Worm (Caenorhabditis elegans) whole organism, young adult: ENCODE data around the gene col-133.
A peak's percentile ranks its signal among the peaks of the same experiment; 100 is the strongest.

ENCODE experiments used
- B0035.1 ChIP-seq: sonication (generic microtip); optimal IDR thresholded peaks from 2 replicates; lab custom pipeline; 2016; ENCODE audit warnings: missing genetic modification characterization, mild to moderate bottlenecking, missing compliant biosample characterization, missing genotype, missing genetic modification reagents
- C17E4.6 ChIP-seq: fragments of 200-800 bp; sonication (Bioruptor generic); IDR thresholded peaks from 2 replicates; pipeline ENCODE4 v1.3.6; 2022; ENCODE audit warnings: missing genetic modification reagents, missing genetic modification characterization, missing compliant biosample characterization
- Y53F4B.3 ChIP-seq: fragments of 200-800 bp; sonication (Bioruptor generic); IDR thresholded peaks from 2 replicates; pipeline ENCODE4 v1.3.6; 2022; ENCODE audit warnings: missing genetic modification reagents, missing genetic modification characterization, missing compliant biosample characterization
- Y53G8AR.9 ChIP-seq: fragments of 200-800 bp; sonication (Bioruptor generic); conservative IDR thresholded peaks from 2 replicates; pipeline ENCODE4 v1.3.6; 2022; ENCODE audit warnings: missing genetic modification reagents, missing genetic modification characterization, missing compliant biosample characterization
- Y79H2A.3 ChIP-seq: fragments of 200-800 bp; sonication (Bioruptor generic); conservative IDR thresholded peaks from 2 replicates; pipeline ENCODE4 v1.3.6; 2022; ENCODE audit warnings: missing genetic modification reagents, missing genetic modification characterization, missing compliant biosample characterization
- ama-1 ChIP-seq, 3 experiments: fragments of 150-350 bp in 1 of 3; sonication (generic microtip) in 2 of 3; optimal IDR thresholded peaks; 2 replicates each; lab custom pipeline; 2014 to 2018; ENCODE audit warnings: missing biosample characterization in 2 of 3, missing genetic modification characterization in 2 of 3, missing genetic modification reagents in 2 of 3
- aptf-2 ChIP-seq: fragments of 200-800 bp; sonication (Bioruptor generic); conservative IDR thresholded peaks from 2 replicates; pipeline ENCODE4 v1.3.6; 2022; ENCODE audit warnings: missing genetic modification reagents, missing genetic modification characterization, missing compliant biosample characterization
- attf-6 ChIP-seq: fragments of 200-800 bp; sonication (Bioruptor generic); IDR thresholded peaks from 2 replicates; pipeline ENCODE4 v1.3.6; 2022; ENCODE audit warnings: missing genetic modification reagents, missing genetic modification characterization, missing compliant biosample characterization
- ceh-100 ChIP-seq: fragments of 200-800 bp; sonication (Bioruptor generic); IDR thresholded peaks from 2 replicates; pipeline ENCODE4 v1.3.6; 2022; ENCODE audit warnings: missing genetic modification reagents, missing genetic modification characterization, missing compliant biosample characterization
- ceh-40 ChIP-seq: fragments of 200-800 bp; sonication (Bioruptor generic); IDR thresholded peaks from 2 replicates; pipeline ENCODE4 v1.3.6; 2022; ENCODE audit warnings: missing genetic modification characterization, missing compliant biosample characterization
- ceh-58 ChIP-seq: fragments of 200-800 bp; sonication (Bioruptor generic); IDR thresholded peaks from 2 replicates; pipeline ENCODE4 v1.3.6; 2022; ENCODE audit warnings: missing genetic modification characterization, missing compliant biosample characterization
- ceh-79 ChIP-seq: sonication (generic microtip); optimal IDR thresholded peaks from 2 replicates; lab custom pipeline; 2017; ENCODE audit warnings: mild to moderate bottlenecking, missing genetic modification characterization, missing compliant biosample characterization
- dox-1 ChIP-seq: fragments of 200-800 bp; sonication (Bioruptor generic); IDR thresholded peaks from 2 replicates; pipeline ENCODE4 v1.3.6; 2022; ENCODE audit warnings: missing genetic modification reagents, missing genetic modification characterization, missing compliant biosample characterization
- dpl-1 ChIP-seq: fragments of 150-350 bp; optimal IDR thresholded peaks from 2 replicates; lab custom pipeline; 2014; ENCODE audit warnings: missing biosample characterization, missing genetic modification reagents, missing genetic modification characterization
- egl-44 ChIP-seq: fragments of 200-800 bp; sonication (Bioruptor generic); IDR thresholded peaks from 2 replicates; pipeline ENCODE4 v1.3.6; 2022; ENCODE audit warnings: missing genetic modification reagents, missing genetic modification characterization, missing compliant biosample characterization
- him-1 ChIP-seq: sonication (generic microtip); optimal IDR thresholded peaks from 2 replicates; lab custom pipeline; 2016; ENCODE audit warnings: missing genotype, missing genetic modification reagents, missing genetic modification characterization, missing compliant biosample characterization
- hlh-12 ChIP-seq: sonication (generic microtip); optimal IDR thresholded peaks from 2 replicates; lab custom pipeline; 2016; ENCODE audit warnings: missing genetic modification characterization, missing compliant biosample characterization
- hmg-1.2 ChIP-seq: fragments of 200-800 bp; sonication (Bioruptor generic); IDR thresholded peaks from 2 replicates; pipeline ENCODE4 v1.3.6; 2022; ENCODE audit warnings: missing genetic modification reagents, missing genetic modification characterization, missing compliant biosample characterization
- let-607 ChIP-seq, 2 experiments: fragments of 200-800 bp in 1 of 2; sonication (Bioruptor generic) in 1 of 2; sonication (generic microtip) in 1 of 2; optimal IDR thresholded peaks; 2 replicates each; lab custom pipeline; 2016 to 2018; ENCODE audit warnings: mild to moderate bottlenecking in 2 of 2, missing compliant biosample characterization in 2 of 2, missing genetic modification characterization in 2 of 2, moderate library complexity in 2 of 2, missing genotype in 1 of 2
- lin-40 ChIP-seq: sonication (generic microtip); optimal IDR thresholded peaks from 2 replicates; lab custom pipeline; 2016; ENCODE audit warnings: missing genetic modification characterization, mild to moderate bottlenecking, missing compliant biosample characterization, missing genotype, missing genetic modification reagents
- madf-10 ChIP-seq: sonication (generic microtip); optimal IDR thresholded peaks from 2 replicates; lab custom pipeline; 2016; ENCODE audit warnings: mild to moderate bottlenecking, missing genetic modification characterization, missing compliant biosample characterization
- madf-3 ChIP-seq: fragments of 200-800 bp; sonication (Bioruptor generic); IDR thresholded peaks from 2 replicates; pipeline ENCODE4 v1.3.6; 2022; ENCODE audit warnings: missing genetic modification reagents, missing genetic modification characterization, missing compliant biosample characterization
- nfya-2 ChIP-seq: fragments of 200-800 bp; sonication (Bioruptor generic); IDR thresholded peaks from 2 replicates; pipeline ENCODE4 v1.3.6; 2022; ENCODE audit warnings: missing genetic modification reagents, missing genetic modification characterization, missing compliant biosample characterization
- nhr-179 ChIP-seq: sonication (generic microtip); optimal IDR thresholded peaks from 2 replicates; lab custom pipeline; 2016; ENCODE audit warnings: mild to moderate bottlenecking, missing genetic modification characterization, missing compliant biosample characterization
- nhr-90 ChIP-seq: sonication (generic microtip); optimal IDR thresholded peaks from 2 replicates; lab custom pipeline; 2016; ENCODE audit warnings: missing genotype, mild to moderate bottlenecking, missing genetic modification characterization, missing compliant biosample characterization
- rcor-1 ChIP-seq: fragments of 200-800 bp; sonication (Bioruptor generic); IDR thresholded peaks from 2 replicates; pipeline ENCODE4 v1.3.6; 2022; ENCODE audit warnings: missing genetic modification reagents, missing genetic modification characterization, missing compliant biosample characterization
- rpc-1 ChIP-seq, 2 experiments: fragments of 150-350 bp in 1 of 2; sonication (generic microtip) in 1 of 2; optimal IDR thresholded peaks; 2 replicates each; lab custom pipeline; 2014 to 2018; ENCODE audit warnings: missing biosample characterization in 1 of 2, missing genetic modification characterization in 1 of 2, missing genetic modification reagents in 1 of 2, missing genotype in 1 of 2
- sdz-38 ChIP-seq: sonication (generic microtip); optimal IDR thresholded peaks from 2 replicates; lab custom pipeline; 2016; ENCODE audit warnings: missing genotype, missing genetic modification characterization, missing compliant biosample characterization
- snpc-4 ChIP-seq, 5 experiments: fragments of 150-350 bp in 1 of 5; sonication (generic microtip) in 4 of 5; optimal IDR thresholded peaks; 2 replicates each; lab custom pipeline; 2014 to 2018; ENCODE audit warnings: missing genetic modification characterization in 5 of 5, missing biosample characterization in 3 of 5, antibody characterized with exemption in 2 of 5, mild to moderate bottlenecking in 2 of 5, missing compliant biosample characterization in 2 of 5, missing genotype in 2 of 5, moderate library complexity in 2 of 5, missing genetic modification reagents in 1 of 5
- xnd-1 ChIP-seq: sonication (generic microtip); optimal IDR thresholded peaks from 2 replicates; lab custom pipeline; 2016; ENCODE audit warnings: missing genotype, missing genetic modification reagents, missing genetic modification characterization, missing compliant biosample characterization
- ztf-25 ChIP-seq: fragments of 200-800 bp; sonication (Bioruptor generic); IDR thresholded peaks from 2 replicates; pipeline ENCODE4 v1.3.6; 2022; ENCODE audit warnings: missing genetic modification reagents, missing genetic modification characterization, missing compliant biosample characterization

col-133 gene

DNA sequence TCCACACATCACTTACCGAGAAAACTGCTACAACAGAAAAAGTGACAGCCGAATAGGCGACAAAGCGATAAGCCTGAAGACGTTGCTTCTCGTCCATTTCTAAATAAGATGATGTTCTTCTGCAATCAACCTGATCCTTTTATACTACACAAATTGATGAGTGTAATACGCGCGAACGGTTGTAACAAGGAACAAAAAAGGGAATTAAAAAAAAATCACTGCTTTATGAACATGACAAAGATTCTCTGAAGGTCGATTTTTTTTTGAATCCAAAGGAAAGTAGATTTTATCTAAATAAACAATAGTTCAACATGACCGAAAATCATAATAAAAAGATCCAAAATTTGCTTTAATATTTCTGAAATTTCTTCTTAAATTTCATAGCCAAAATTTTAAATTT lies at the start of gene col-133:
col-133 (minus strand) TSS at position 101 of the 400 bp plus-strand sequence.
- no peak for TF ChIP-seq B0035.1 (tag; lab: Kevin White, UChicago)
- no peak for TF ChIP-seq ceh-100
- TF ChIP-seq rpc-1 (optimal IDR thresholded peaks at IDR 0.05; lab: Kevin White, UChicago) = no peak
- TF ChIP-seq rpc-1 (tag; optimal IDR thresholded peaks at IDR 0.05; lab: Kevin White, UChicago) = no peak
- TF ChIP-seq ceh-79 = no peak
- no peak for TF ChIP-seq madf-3 (GFP tag; lab: Robert Waterston, UW)
- no peak for TF ChIP-seq sdz-38 (tag; lab: Kevin White, UChicago)
- no peak for TF ChIP-seq let-607 (tag; optimal IDR thresholded peaks at IDR 0.05; lab: Kevin White, UChicago)
- TF ChIP-seq Y53F4B.3 (GFP tag; lab: Robert Waterston, UW) = no peak

DNA sequence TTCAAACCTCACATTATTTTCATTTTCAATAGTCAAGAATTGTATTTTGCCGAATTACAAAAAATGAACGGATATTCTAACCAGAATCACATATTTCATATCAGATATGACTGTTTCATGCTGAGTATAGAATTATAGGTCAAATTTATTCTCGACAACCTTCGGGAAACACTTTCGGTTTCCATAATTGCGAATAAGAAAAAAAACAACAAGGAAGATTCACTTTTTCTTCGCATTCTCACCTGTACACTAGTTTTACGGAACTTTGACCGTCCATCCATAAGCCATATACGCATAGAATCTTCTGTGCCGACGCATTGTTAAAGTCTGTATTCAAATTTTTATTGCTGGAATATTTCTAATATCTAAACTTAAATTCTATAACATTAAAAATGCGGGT lies 46.4 kb upstream of the col-133 start, which contains the start of gene oac-37:
oac-37 (plus strand) TSS at position 301 of the 400 bp plus-strand sequence.
- no peak for TF ChIP-seq ama-1 (optimal IDR thresholded peaks at IDR 0.05; lab: Kevin White, UChicago)
- TF ChIP-seq ama-1 (GFP tag; optimal IDR thresholded peaks at IDR 0.05; lab: Kevin White, UChicago) = no peak
- no peak for TF ChIP-seq dox-1 (GFP tag; lab: Robert Waterston, UW)
- TF ChIP-seq madf-10 = no peak
- no peak for TF ChIP-seq him-1 (tag; lab: Kevin White, UChicago)
- TF ChIP-seq ceh-58 (GFP tag; lab: Robert Waterston, UW) = no peak
- no peak for TF ChIP-seq snpc-4 (GFP tag; optimal IDR thresholded peaks at IDR 0.05; lab: Kevin White, UChicago)
- no peak for TF ChIP-seq snpc-4 (tag; optimal IDR thresholded peaks at IDR 0.05; lab: Kevin White, UChicago)

DNA sequence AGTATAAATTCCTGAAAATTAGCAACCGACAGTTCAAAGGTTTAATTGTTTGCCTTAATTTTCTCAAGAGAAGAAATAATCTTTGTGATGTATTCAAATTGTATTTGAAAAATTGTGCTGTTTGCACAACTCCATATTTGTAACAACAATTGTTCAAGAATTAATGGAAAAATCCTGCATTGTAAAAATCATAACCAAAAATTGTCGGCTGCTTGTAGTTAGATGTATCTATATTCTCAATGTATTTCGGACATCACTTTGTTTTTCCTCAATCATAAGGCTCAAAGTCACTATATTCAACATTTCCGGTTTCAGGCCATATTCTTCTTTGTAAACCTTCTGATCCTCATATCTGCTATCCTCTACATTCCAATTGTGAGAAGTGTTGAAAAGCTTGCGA lies 43.9 kb upstream of the col-133 start:
- TF ChIP-seq attf-6 (GFP tag; lab: Robert Waterston, UW) (peak; percentile 74; the same call in 1 of the 2 replicates), egl-44 (GFP tag; lab: Robert Waterston, UW) (no peak), nfya-2 (no peak), ztf-25 (GFP tag; lab: Robert Waterston, UW) (no peak), dpl-1 (GFP tag; lab: Kevin White, UChicago) (no peak), snpc-4 (GFP tag; optimal IDR thresholded peaks at IDR 0.05; lab: Kevin White, UChicago) (peak; percentile 2), snpc-4 (tag; optimal IDR thresholded peaks at IDR 0.05; lab: Kevin White, UChicago) (peak in 3 of 4 experiments; percentile 26 to 29 (median 27))

DNA sequence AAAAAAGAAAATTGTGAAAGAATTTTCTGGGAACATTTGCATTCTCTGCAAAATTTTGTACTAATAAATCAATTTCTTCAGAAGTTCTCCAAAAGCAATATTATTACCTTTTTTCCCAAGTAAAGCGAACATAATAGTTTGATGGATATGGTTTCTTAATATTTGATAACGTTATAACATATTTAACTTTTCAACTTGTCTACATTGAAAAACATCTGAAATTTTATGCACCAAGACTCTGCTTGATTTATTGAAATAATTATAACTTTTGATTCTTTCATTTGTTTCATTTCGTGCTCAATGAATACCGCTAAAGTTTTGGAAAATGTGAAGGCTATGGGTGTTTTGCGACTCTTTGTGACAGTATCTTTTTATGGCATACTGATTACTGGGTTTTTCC lies 37.9 kb upstream of the col-133 start, which contains the start of gene srz-31:
srz-31 (plus strand) TSS at position 301 of the 400 bp plus-strand sequence.
- TF ChIP-seq attf-6 (GFP tag; lab: Robert Waterston, UW) (no peak), rcor-1 (GFP tag; lab: Robert Waterston, UW) (no peak), ceh-40 (no peak), dox-1 (GFP tag; lab: Robert Waterston, UW) (no peak), hmg-1.2 (GFP tag; lab: Robert Waterston, UW) (no peak), C17E4.6 (GFP tag; lab: Robert Waterston, UW) (no peak), nhr-179 (tag; lab: Kevin White, UChicago) (no peak), hlh-12 (tag; lab: Kevin White, UChicago) (no peak), Y79H2A.3 (GFP tag; lab: Robert Waterston, UW) (no peak), xnd-1 (tag; lab: Kevin White, UChicago) (no peak), nhr-90 (no peak), aptf-2 (GFP tag; lab: Robert Waterston, UW) (no peak), Y53G8AR.9 (no peak)

DNA sequence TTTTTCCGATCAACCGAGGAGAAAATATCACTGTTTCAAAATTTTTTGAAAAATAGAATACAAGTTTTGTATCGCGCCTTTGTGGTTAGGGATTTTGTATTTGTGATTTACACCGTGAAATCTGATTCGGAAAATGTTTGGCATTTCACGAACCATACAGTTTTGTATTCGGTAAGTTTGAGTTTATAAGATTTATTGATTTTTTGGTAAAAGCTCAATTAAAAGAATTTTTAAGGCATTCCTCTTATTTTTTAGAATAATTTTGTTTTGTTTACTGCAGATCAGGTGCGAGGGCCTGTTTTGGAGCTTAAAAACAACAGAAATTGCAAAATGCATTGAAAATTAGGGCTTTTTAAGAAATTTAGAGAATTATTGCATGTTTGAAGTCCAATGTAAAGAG lies 34.2 kb upstream of the col-133 start:
- TF ChIP-seq lin-40 (tag; lab: Kevin White, UChicago) = no peak
